Worm (Caenorhabditis elegans): ENCODE results near the gene C34D4.2.

Gene C34D4.2

DNA sequence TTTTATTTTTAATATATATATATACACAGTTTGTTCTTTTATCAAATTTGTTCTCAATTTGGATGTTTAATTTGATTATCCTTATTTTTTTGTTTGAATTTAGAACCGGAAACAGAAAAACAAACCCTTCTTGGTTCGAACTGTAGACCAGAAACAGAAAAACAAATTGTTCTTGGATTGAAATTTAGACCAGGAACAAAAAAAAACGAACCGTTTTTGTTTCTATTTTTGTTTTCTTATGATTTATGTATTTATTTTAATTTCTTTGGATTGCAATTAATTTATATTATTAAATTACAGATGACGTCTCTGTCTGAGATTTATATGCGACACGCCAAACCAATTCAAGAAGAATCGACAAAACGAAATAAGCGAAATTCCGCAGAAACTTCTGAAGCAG, 20.9 kb downstream of the C34D4.2 start, which contains the start of gene C42D4.19:
Gene C42D4.19 (plus strand): TSS at position 301 of the 400 bp plus-strand sequence.
- no peak for TF ChIP-seq ztf-11 (tag; optimal IDR thresholded peaks at IDR 0.05)
- no peak for TF ChIP-seq nhr-6 (tag; optimal IDR thresholded peaks at IDR 0.05)
- TF ChIP-seq skn-1 (tag; optimal IDR thresholded peaks at IDR 0.05), result no peak
- TF ChIP-seq aly-2 (tag; optimal IDR thresholded peaks at IDR 0.05), result no peak
- TF ChIP-seq fos-1 (tag; optimal IDR thresholded peaks at IDR 0.05), result no peak
- TF ChIP-seq ama-1 (optimal IDR thresholded peaks at IDR 0.05), result no peak
- no peak for TF ChIP-seq nhr-23 (tag; optimal IDR thresholded peaks at IDR 0.05)
- TF ChIP-seq nhr-129 (tag; optimal IDR thresholded peaks at IDR 0.05), result no peak
- TF ChIP-seq unc-62 (GFP tag; optimal IDR thresholded peaks at IDR 0.05), result no peak
- TF ChIP-seq lin-39 (tag; optimal IDR thresholded peaks at IDR 0.05), result no peak

DNA sequence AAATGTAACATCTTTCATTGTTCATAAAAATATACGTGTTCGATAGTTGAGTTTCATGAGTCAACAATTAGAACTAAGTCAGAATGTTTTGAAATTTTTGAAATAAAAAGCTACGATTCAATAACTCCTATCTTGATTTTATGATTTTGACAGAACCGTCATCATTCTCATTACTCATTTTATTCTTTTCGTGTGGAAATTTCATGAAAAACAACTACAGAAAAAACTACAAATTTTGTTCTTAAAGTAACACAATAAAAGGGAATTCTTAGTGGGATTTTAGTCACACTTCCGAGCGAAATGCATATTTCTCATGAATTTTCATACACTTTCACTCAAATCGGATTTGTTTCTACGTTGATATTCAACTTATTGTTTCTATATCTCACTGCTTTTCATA, 22.4 kb downstream of the C34D4.2 start, which contains the start of gene str-44:
Gene str-44 (plus strand): TSS at position 301 of the 400 bp plus-strand sequence.
- no peak for TF ChIP-seq nhr-77 (tag; optimal IDR thresholded peaks at IDR 0.05)
- TF ChIP-seq gmeb-1 (tag; optimal IDR thresholded peaks at IDR 0.05), result no peak
- no peak for TF ChIP-seq zag-1 (tag; optimal IDR thresholded peaks at IDR 0.05)
- no peak for TF ChIP-seq nhr-129 (tag; optimal IDR thresholded peaks at IDR 0.05)
- no peak for TF ChIP-seq R02D3.7 (tag; optimal IDR thresholded peaks at IDR 0.05)
- no peak for TF ChIP-seq unc-55 (GFP tag; optimal IDR thresholded peaks at IDR 0.05)
- no peak for TF ChIP-seq nhr-10 (tag; optimal IDR thresholded peaks at IDR 0.05)
- TF ChIP-seq lin-39 (tag; optimal IDR thresholded peaks at IDR 0.05), result no peak
- TF ChIP-seq ztf-4 (tag; optimal IDR thresholded peaks at IDR 0.05), result no peak
- TF ChIP-seq Y55F3AM.14 (GFP tag; optimal IDR thresholded peaks at IDR 0.05), result no peak

DNA sequence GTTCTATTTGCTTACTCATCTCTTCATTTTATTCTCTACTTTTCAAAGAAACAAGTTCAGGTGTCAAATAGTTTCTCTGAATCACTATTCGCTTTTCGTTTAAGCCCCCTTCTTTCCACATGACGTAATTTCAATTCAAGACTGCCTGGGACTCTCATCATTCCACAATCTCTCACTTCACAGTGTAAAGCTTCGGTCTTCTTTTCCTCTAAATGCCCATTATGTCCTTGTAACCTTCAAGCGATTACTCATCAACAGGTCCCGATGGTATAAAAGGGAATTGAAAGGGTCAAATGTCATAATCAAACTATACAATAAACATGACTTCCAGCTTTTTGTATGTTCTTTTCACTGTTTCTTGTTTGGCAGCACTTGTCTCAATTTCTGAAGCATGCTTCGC, 24.5 kb downstream of the C34D4.2 start, which contains the start of gene C42D4.3:
Gene C42D4.3 (plus strand): TSS at position 298 of the 400 bp plus-strand sequence.
- TF ChIP-seq elt-3 (tag; optimal IDR thresholded peaks at IDR 0.05), result no peak
- TF ChIP-seq unc-39 (tag; optimal IDR thresholded peaks at IDR 0.05), result no peak
- TF ChIP-seq nhr-25 (tag; optimal IDR thresholded peaks at IDR 0.05), result peak; percentile 86
- peak; percentile 52 for TF ChIP-seq fos-1 (tag; optimal IDR thresholded peaks at IDR 0.05)
- no peak for TF ChIP-seq sma-3 (GFP tag; optimal IDR thresholded peaks at IDR 0.05)
- TF ChIP-seq gmeb-1 (tag; optimal IDR thresholded peaks at IDR 0.05), result no peak
- no peak for TF ChIP-seq unc-62 (GFP tag; optimal IDR thresholded peaks at IDR 0.05)
- no peak for TF ChIP-seq nhr-23 (tag; optimal IDR thresholded peaks at IDR 0.05)
- no peak for TF ChIP-seq nhr-21 (tag; optimal IDR thresholded peaks at IDR 0.05)
- TF ChIP-seq ama-1 (optimal IDR thresholded peaks at IDR 0.05), result no peak
- no peak for TF ChIP-seq crh-2 (tag; optimal IDR thresholded peaks at IDR 0.05)

DNA sequence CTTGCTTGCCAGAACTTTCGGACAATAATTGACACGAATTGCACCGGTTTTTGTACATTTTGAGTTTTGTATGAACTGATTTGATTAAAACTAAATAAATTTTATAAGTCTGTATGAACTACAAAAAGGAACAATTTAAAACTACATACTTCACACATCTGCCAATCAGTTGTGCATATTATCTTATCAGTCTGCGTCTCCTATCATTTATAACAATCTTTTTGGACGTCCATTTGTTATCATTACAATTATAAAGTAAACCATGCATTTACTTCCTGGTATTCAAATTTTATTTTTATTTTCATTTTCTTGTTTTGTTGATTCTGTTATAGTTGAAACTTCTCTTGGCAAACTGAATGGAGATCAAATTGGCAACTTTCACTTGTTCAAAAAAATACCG, 25.8 kb downstream of the C34D4.2 start, which contains the start of gene cest-10:
Gene cest-10 (plus strand): TSS at position 254 of the 400 bp plus-strand sequence.
- no peak for TF ChIP-seq mbf-1 (tag; optimal IDR thresholded peaks at IDR 0.05)
- TF ChIP-seq crh-2 (tag; optimal IDR thresholded peaks at IDR 0.05), result no peak
- no peak for TF ChIP-seq ztf-4 (tag; optimal IDR thresholded peaks at IDR 0.05)
- TF ChIP-seq nhr-77 (tag; optimal IDR thresholded peaks at IDR 0.05), result no peak
- TF ChIP-seq C34F6.9 (tag; optimal IDR thresholded peaks at IDR 0.05), result no peak
- TF ChIP-seq mdl-1 (tag; optimal IDR thresholded peaks at IDR 0.05), result no peak
- TF ChIP-seq fos-1 (tag; optimal IDR thresholded peaks at IDR 0.05), result peak; percentile 65
- no peak for TF ChIP-seq snpc-4 (tag; optimal IDR thresholded peaks at IDR 0.05)
- peak; percentile 29 for TF ChIP-seq sma-9 (GFP tag; optimal IDR thresholded peaks at IDR 0.05)
- TF ChIP-seq sma-9 (tag; optimal IDR thresholded peaks at IDR 0.05), result no peak
- TF ChIP-seq lsy-2 (tag; optimal IDR thresholded peaks at IDR 0.05), result no peak
- TF ChIP-seq peb-1 (tag; optimal IDR thresholded peaks at IDR 0.05), result no peak
- peak; percentile 40 for TF ChIP-seq nhr-25 (tag; optimal IDR thresholded peaks at IDR 0.05)
- peak; percentile 9 for TF ChIP-seq blmp-1 (tag; optimal IDR thresholded peaks at IDR 0.05; ENCODE audit: insufficient read depth)
- TF ChIP-seq ceh-82 (tag; optimal IDR thresholded peaks at IDR 0.05), result no peak
- TF ChIP-seq nhr-23 (tag; optimal IDR thresholded peaks at IDR 0.05), result no peak
- TF ChIP-seq alr-1 (tag; optimal IDR thresholded peaks at IDR 0.05), result no peak
- TF ChIP-seq ztf-11 (tag; optimal IDR thresholded peaks at IDR 0.05), result no peak

DNA sequence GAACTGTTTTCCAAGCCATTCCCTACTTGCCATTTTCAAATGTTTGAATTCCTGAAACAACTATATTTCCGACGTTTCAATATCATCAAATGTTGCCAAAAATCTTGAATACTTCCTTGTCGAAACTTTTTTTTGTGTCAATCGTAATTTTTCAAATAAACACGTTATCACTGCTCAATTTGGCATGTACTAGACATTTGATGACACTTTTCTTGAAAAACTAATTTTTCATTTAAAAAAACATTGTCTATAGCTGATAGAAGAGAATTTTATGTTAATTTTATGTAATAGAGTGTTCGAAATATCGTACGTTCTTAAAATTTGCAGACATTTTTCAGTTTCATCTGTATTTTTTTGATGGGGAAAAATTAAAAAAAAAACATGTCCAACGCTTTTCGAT, 28.4 kb downstream of the C34D4.2 start:
- no peak for TF ChIP-seq skn-1 (tag; optimal IDR thresholded peaks at IDR 0.05)
- no peak for TF ChIP-seq mab-5 (tag; optimal IDR thresholded peaks at IDR 0.05)
- TF ChIP-seq sma-9 (GFP tag; optimal IDR thresholded peaks at IDR 0.05), result no peak
- no peak for TF ChIP-seq sma-9 (tag; optimal IDR thresholded peaks at IDR 0.05)
- TF ChIP-seq mdl-1 (tag; optimal IDR thresholded peaks at IDR 0.05), result no peak
- no peak for TF ChIP-seq ZK546.5 (tag; optimal IDR thresholded peaks at IDR 0.05)
- TF ChIP-seq Y55F3AM.14 (GFP tag; optimal IDR thresholded peaks at IDR 0.05), result no peak
- no peak for TF ChIP-seq ztf-4 (tag; optimal IDR thresholded peaks at IDR 0.05)
- no peak for TF ChIP-seq unc-55 (GFP tag; optimal IDR thresholded peaks at IDR 0.05)

All from whole organism, L2 larva.